Worm (Caenorhabditis elegans): Measurements from ENCODE around the gene twk-46.

Gene twk-46

ce11 chrV:19049140-19050092 lies 10.6 kb upstream of the twk-46 start (continued):
- TF ChIP-seq Y79H2A.3 (GFP tag; conservative IDR thresholded peaks at IDR 0.05): 0 out of 2 replicates have a peak, but pooled peaks have one; percentile 48

DNA sequence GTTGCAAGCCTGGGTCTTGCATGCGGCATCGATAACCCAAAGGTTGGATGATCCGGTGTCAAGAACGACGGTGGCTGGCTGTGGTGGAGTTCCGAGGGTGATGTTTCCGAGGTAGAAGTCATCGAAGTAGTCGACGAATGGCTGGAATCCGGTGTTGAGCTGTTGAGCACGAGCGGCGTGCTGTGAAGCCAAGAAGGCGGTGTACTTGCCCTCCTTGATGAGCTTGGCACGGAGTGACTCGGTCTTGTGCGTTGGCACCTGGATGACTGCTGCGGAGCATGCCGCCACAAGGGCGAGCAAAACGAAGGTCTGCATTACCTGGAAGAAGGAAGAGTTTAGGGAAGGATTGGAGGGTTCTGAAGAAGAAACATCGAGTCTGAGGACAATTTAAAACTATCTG lies 9.5 kb upstream of the twk-46 start, which contains the start of gene asp-1:
Gene asp-1, minus strand, starts transcription at position 315 of the 400 bp plus-strand sequence.
- TF ChIP-seq F22D6.2 (tag; optimal IDR thresholded peaks at IDR 0.05) (no peak), egrh-3 (GFP tag; IDR thresholded peaks at IDR 0.05) (peak; percentile 54; the same call in 1 of the 2 replicates), atf-7 (tag; optimal IDR thresholded peaks at IDR 0.05) (peak; percentile 53), tbp1 (GFP tag; optimal IDR thresholded peaks at IDR 0.05) (no peak), C06A6.2 (GFP tag; conservative IDR thresholded peaks at IDR 0.05) (peak; percentile 36; the same call in 1 of the 2 replicates), cebp-2 (GFP tag; IDR thresholded peaks at IDR 0.05) (0 out of 2 replicates have a peak, but pooled peaks have one; percentile 8), mel-28 (tag; optimal IDR thresholded peaks at IDR 0.05; ENCODE audit: borderline replicate concordance) (no peak), athp-1 (tag; optimal IDR thresholded peaks at IDR 0.05) (peak; percentile 10), Y53G8AR.9 (GFP tag; conservative IDR thresholded peaks at IDR 0.05) (peak; percentile 35; the same call in 1 of the 2 replicates), B0336.3 (GFP tag; IDR thresholded peaks at IDR 0.05) (peak; percentile 32; the same call in 1 of the 2 replicates), lsl-1 (GFP tag; optimal IDR thresholded peaks at IDR 0.05) (no peak), ztf-28 (GFP tag; IDR thresholded peaks at IDR 0.05) (peak; percentile 38; the same call in 1 of the 2 replicates), zim-3 (tag; optimal IDR thresholded peaks at IDR 0.05) (peak; percentile 65), lin-54 (GFP tag; optimal IDR thresholded peaks at IDR 0.05) (peak; percentile 16), Y95B8A.8 (GFP tag; IDR thresholded peaks at IDR 0.05) (peak; percentile 52; the same call in 1 of the 2 replicates), zfh-2 (GFP tag; conservative IDR thresholded peaks at IDR 0.05) (peak; percentile 40), cebp-1 (GFP tag; IDR thresholded peaks at IDR 0.05) (no peak), cebp-1 (tag; optimal IDR thresholded peaks at IDR 0.05) (peak; percentile 30), let-526 (GFP tag; IDR thresholded peaks at IDR 0.05) (no peak), dox-1 (GFP tag; IDR thresholded peaks at IDR 0.05) (peak; percentile 47), hmg-1.2 (GFP tag; IDR thresholded peaks at IDR 0.05) (0 out of 2 replicates have a peak, but pooled peaks have one; percentile 12), let-607 (tag; optimal IDR thresholded peaks at IDR 0.05) (peak in 1 of 2 experiments; percentile 32), madf-3 (GFP tag; IDR thresholded peaks at IDR 0.05) (0 out of 2 replicates have a peak, but pooled peaks have one; percentile 3), nhr-90 (tag; optimal IDR thresholded peaks at IDR 0.05) (peak; percentile 24)

DNA sequence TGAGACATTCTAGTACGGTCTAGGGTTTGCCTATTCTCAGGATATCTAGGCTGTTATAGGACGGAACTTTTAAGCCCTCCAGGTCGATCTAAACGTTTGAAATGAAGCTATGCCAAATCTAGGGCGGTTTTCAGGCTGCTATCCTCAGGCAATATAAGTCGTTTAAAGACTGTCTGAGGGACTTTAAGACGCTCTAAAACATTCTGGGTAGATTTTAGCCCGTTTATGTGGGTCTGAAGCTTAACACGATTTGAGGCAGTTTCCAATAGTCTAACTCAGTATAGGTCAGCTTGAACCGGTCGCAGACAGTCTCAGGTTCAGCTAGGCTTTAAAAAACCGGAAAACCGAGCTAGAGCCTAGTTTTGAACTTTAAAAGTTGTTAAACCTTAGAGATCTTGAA lies 9.1 kb upstream of the twk-46 start:
- TF ChIP-seq ama-1 (optimal IDR thresholded peaks at IDR 0.05) (no peak), ama-1 (GFP tag; optimal IDR thresholded peaks at IDR 0.05) (no peak), madf-10 (tag; optimal IDR thresholded peaks at IDR 0.05) (no peak), ets-4 (GFP tag; optimal IDR thresholded peaks at IDR 0.05) (no peak), unc-130 (GFP tag; optimal IDR thresholded peaks at IDR 0.05) (no peak), F33H1.4 (GFP tag; IDR thresholded peaks at IDR 0.05) (no peak), lin-35 (GFP tag; optimal IDR thresholded peaks at IDR 0.05) (no peak), pha-4 (tag; optimal IDR thresholded peaks at IDR 0.05) (no peak), rcor-1 (GFP tag; IDR thresholded peaks at IDR 0.05) (no peak), ceh-40 (GFP tag; IDR thresholded peaks at IDR 0.05) (no peak)

All from whole organism, young adult.